Worm (Caenorhabditis elegans): ENCODE results near the gene srsx-27.

The srsx-27 gene

ce11 chrV:10178166-10178565 is 28.3 kb downstream of the srsx-27 start (continued):
- TF ChIP-seq C34B4.2 (tag; optimal IDR thresholded peaks at IDR 0.05) (no peak), ceh-90 (tag; optimal IDR thresholded peaks at IDR 0.05) (peak; percentile 35), blmp-1 (tag; optimal IDR thresholded peaks at IDR 0.05) (peak; percentile 95), ceh-82 (tag; optimal IDR thresholded peaks at IDR 0.05) (no peak)

ce11 chrV:10179235-10179634 is 29.4 kb downstream of the srsx-27 start, which contains the start of gene cul-5:
TSS of gene cul-5 (plus strand) at chrV:10179535.
- TF ChIP-seq pag-3 (tag; optimal IDR thresholded peaks at IDR 0.05; ENCODE audit: borderline replicate concordance, insufficient read depth) (no peak), elt-2 (tag; optimal IDR thresholded peaks at IDR 0.05) (peak; percentile 41), F16B12.6 (tag; optimal IDR thresholded peaks at IDR 0.05) (no peak), efl-3 (GFP tag; optimal IDR thresholded peaks at IDR 0.05) (no peak)

- TF ChIP-seq lin-14 (GFP tag; optimal IDR thresholded peaks at IDR 0.05) (no peak), snu-23 (GFP tag; optimal IDR thresholded peaks at IDR 0.05) (no peak), egl-27 (tag; optimal IDR thresholded peaks at IDR 0.05) (no peak), snpc-4 (tag; optimal IDR thresholded peaks at IDR 0.05) (no peak), pqm-1 (tag; optimal IDR thresholded peaks at IDR 0.05) (no peak), hlh-4 (tag; optimal IDR thresholded peaks at IDR 0.05) (no peak), ztf-11 (tag; optimal IDR thresholded peaks at IDR 0.05) (no peak), irx-1 (tag; optimal IDR thresholded peaks at IDR 0.05) (no peak), tlp-1 (tag; optimal IDR thresholded peaks at IDR 0.05) (no peak), C16A3.4 (tag; optimal IDR thresholded peaks at IDR 0.05) (no peak), nhr-90 (tag; optimal IDR thresholded peaks at IDR 0.05; ENCODE audit: poor library complexity) (no peak), ces-1 (GFP tag; optimal IDR thresholded peaks at IDR 0.05) (no peak), nhr-85 (tag) (no peak), swsn-7 (tag; optimal IDR thresholded peaks at IDR 0.05) (no peak), pax-3 (tag; optimal IDR thresholded peaks at IDR 0.05) (no peak), fkh-10 (GFP tag; optimal IDR thresholded peaks at IDR 0.05) (no peak), egl-13 (tag; optimal IDR thresholded peaks at IDR 0.05) (no peak), unc-98 (GFP tag; IDR thresholded peaks at IDR 0.05) (no peak), skn-1 (tag; optimal IDR thresholded peaks at IDR 0.05) (no peak)
Measured at ce11 chrV:10182984-10183383, 33.2 kb downstream of the srsx-27 start, which contains the start of gene ZK856.4. TSS of gene ZK856.4 (plus strand) at chrV:10183284.

ce11 chrV:10183810-10184209 is 34.0 kb downstream of the srsx-27 start:
- TF ChIP-seq alr-1 (tag; optimal IDR thresholded peaks at IDR 0.05; ENCODE audit: borderline replicate concordance) (no peak), blmp-1 (tag; optimal IDR thresholded peaks at IDR 0.05) (no peak), egl-13 (tag; optimal IDR thresholded peaks at IDR 0.05) (no peak), nhr-20 (tag; optimal IDR thresholded peaks at IDR 0.05) (no peak), elt-3 (tag; optimal IDR thresholded peaks at IDR 0.05) (no peak), ceh-63 (GFP tag; optimal IDR thresholded peaks at IDR 0.05) (no peak), xbp-1 (tag; optimal IDR thresholded peaks at IDR 0.05) (no peak), hpl-2 (GFP tag; optimal IDR thresholded peaks at IDR 0.05) (no peak), nhr-47 (tag; optimal IDR thresholded peaks at IDR 0.05) (no peak), nhr-71 (tag; optimal IDR thresholded peaks at IDR 0.05) (no peak), ces-1 (GFP tag; optimal IDR thresholded peaks at IDR 0.05) (no peak), zag-1 (tag; optimal IDR thresholded peaks at IDR 0.05) (no peak), elt-2 (tag; optimal IDR thresholded peaks at IDR 0.05) (no peak), mep-1 (tag; optimal IDR thresholded peaks at IDR 0.05) (no peak), C16A3.4 (tag; optimal IDR thresholded peaks at IDR 0.05) (no peak), skn-1 (tag; optimal IDR thresholded peaks at IDR 0.05) (no peak), nhr-237 (tag; optimal IDR thresholded peaks at IDR 0.05) (no peak), Y116A8C.19 (tag; optimal IDR thresholded peaks at IDR 0.05; ENCODE audit: borderline replicate concordance) (no peak), sptf-1 (tag; optimal IDR thresholded peaks at IDR 0.05) (no peak), unc-98 (GFP tag; IDR thresholded peaks at IDR 0.05) (no peak)

All from whole organism, L1 larva.